Worm (Caenorhabditis elegans) whole organism, L1 larva: ENCODE data around the gene cest-7.
A peak's percentile ranks its signal among the peaks of the same experiment; 100 is the strongest.

Experiments
- C16A3.4 ChIP-seq: fragments of 150-350 bp; optimal IDR thresholded peaks from 2 replicates; lab custom pipeline; 2014; ENCODE audit warnings: missing biosample characterization, missing genetic modification characterization
- C34B4.2 ChIP-seq: sonication (generic microtip); optimal IDR thresholded peaks from 2 replicates; lab custom pipeline; 2017; ENCODE audit warnings: mild to moderate bottlenecking, missing genetic modification characterization, missing compliant biosample characterization
- ama-1 ChIP-seq: fragments of 150-350 bp; optimal IDR thresholded peaks from 2 replicates; lab custom pipeline; 2014
- blmp-1 ChIP-seq: fragments of 150-350 bp; optimal IDR thresholded peaks from 2 replicates; lab custom pipeline; 2014; ENCODE audit warnings: missing biosample characterization, missing genetic modification characterization
- ceh-8 ChIP-seq: fragments of 200-800 bp; sonication (Bioruptor generic); optimal IDR thresholded peaks from 2 replicates; lab custom pipeline; 2018; ENCODE audit warnings: mild to moderate bottlenecking, missing genetic modification characterization, moderate library complexity, missing compliant biosample characterization
- ceh-82 ChIP-seq, 3 experiments: fragments of 150-350 bp in 1 of 3; sonication (generic microtip) in 2 of 3; optimal IDR thresholded peaks; 2 replicates each; lab custom pipeline; 2014 to 2017; ENCODE audit warnings: missing biosample characterization in 3 of 3, missing genetic modification characterization in 3 of 3
- ceh-88 ChIP-seq: fragments of 200-800 bp; sonication (Bioruptor generic); IDR thresholded peaks from 2 replicates; pipeline ENCODE4 v1.3.6; 2022; ENCODE audit warnings: missing genetic modification characterization, missing compliant biosample characterization
- ceh-90 ChIP-seq: sonication (generic microtip); optimal IDR thresholded peaks from 2 replicates; lab custom pipeline; 2016; ENCODE audit warnings: missing genetic modification characterization, missing compliant biosample characterization
- ces-1 ChIP-seq: fragments of 150-350 bp; optimal IDR thresholded peaks from 2 replicates; lab custom pipeline; 2014; ENCODE audit warnings: missing biosample characterization, missing genetic modification reagents, missing genetic modification characterization
- dpl-1 ChIP-seq, 3 experiments: fragments of 150-350 bp in 2 of 3; sonication (generic microtip) in 1 of 3; optimal IDR thresholded peaks; 2 replicates each; lab custom pipeline; 2014 to 2017; ENCODE audit warnings: missing biosample characterization in 3 of 3, missing genetic modification characterization in 3 of 3, missing genetic modification reagents in 3 of 3
- efl-1 ChIP-seq, 4 experiments: fragments of 150-350 bp; optimal IDR thresholded peaks in 3 of 4; peaks in 1 of 4; 1 replicate in 1 of 4; 2 replicates in 3 of 4; lab custom pipeline; 2014; ENCODE audit warnings: missing biosample characterization in 2 of 4, missing genetic modification characterization in 2 of 4, missing genetic modification reagents in 2 of 4
- efl-3 ChIP-seq: fragments of 200-800 bp; sonication (Bioruptor generic); optimal IDR thresholded peaks from 2 replicates; lab custom pipeline; 2018; ENCODE audit warnings: mild to moderate bottlenecking, missing genetic modification characterization, missing compliant biosample characterization
- egl-13 ChIP-seq: sonication (generic microtip); optimal IDR thresholded peaks from 2 replicates; lab custom pipeline; 2016; ENCODE audit warnings: missing genotype, missing genetic modification reagents, missing genetic modification characterization, missing compliant biosample characterization
- ets-5 ChIP-seq: fragments of 200-800 bp; sonication (Bioruptor generic); IDR thresholded peaks from 2 replicates; pipeline ENCODE4 v1.3.6; 2022; ENCODE audit warnings: missing genetic modification characterization, missing compliant biosample characterization
- fkh-8 ChIP-seq: sonication (generic microtip); optimal IDR thresholded peaks from 2 replicates; lab custom pipeline; 2016; ENCODE audit warnings: mild to moderate bottlenecking, missing genetic modification characterization, missing compliant biosample characterization
- hlh-17 ChIP-seq: fragments of 200-800 bp; sonication (Bioruptor generic); optimal IDR thresholded peaks from 2 replicates; lab custom pipeline; 2018; ENCODE audit warnings: missing genetic modification characterization, mild to moderate bottlenecking, missing compliant biosample characterization, moderate library complexity, borderline replicate concordance
- hpl-2 ChIP-seq: fragments of 150-350 bp; optimal IDR thresholded peaks from 2 replicates; lab custom pipeline; 2014; ENCODE audit warnings: missing biosample characterization, missing genetic modification reagents, missing genetic modification characterization
- irx-1 ChIP-seq: sonication (generic microtip); optimal IDR thresholded peaks from 2 replicates; lab custom pipeline; 2016; ENCODE audit warnings: missing genetic modification characterization, missing compliant biosample characterization
- lin-13 ChIP-seq: fragments of 150-350 bp; optimal IDR thresholded peaks from 2 replicates; lab custom pipeline; 2014; ENCODE audit warnings: missing biosample characterization, missing genetic modification reagents, missing genetic modification characterization
- lin-14 ChIP-seq: fragments of 200-800 bp; sonication (Bioruptor generic); optimal IDR thresholded peaks from 2 replicates; lab custom pipeline; 2018; ENCODE audit warnings: mild to moderate bottlenecking, missing genetic modification characterization, moderate library complexity, missing compliant biosample characterization
- lin-15B ChIP-seq: fragments of 150-350 bp; sonication (generic microtip); optimal IDR thresholded peaks from 3 replicates; lab custom pipeline; 2014; ENCODE audit warnings: missing biosample characterization, missing genetic modification characterization
- lin-35 ChIP-seq, 2 experiments: fragments of 150-350 bp; optimal IDR thresholded peaks; 2 replicates each; lab custom pipeline; 2014; ENCODE audit warnings: missing biosample characterization in 2 of 2, missing genetic modification characterization in 2 of 2, missing genetic modification reagents in 2 of 2
- lsy-2 ChIP-seq, 2 experiments: fragments of 150-350 bp; optimal IDR thresholded peaks; 2 replicates each; lab custom pipeline; 2014; ENCODE audit warnings: missing biosample characterization in 2 of 2, missing genetic modification characterization in 2 of 2
- mdl-1 ChIP-seq, 2 experiments: fragments of 150-350 bp; optimal IDR thresholded peaks; 2 replicates each; lab custom pipeline; 2014 to 2017; ENCODE audit warnings: missing biosample characterization in 2 of 2, missing genetic modification characterization in 2 of 2, inconsistent platforms in 1 of 2
- mef-2 ChIP-seq: fragments of 150-350 bp; optimal IDR thresholded peaks from 2 replicates; lab custom pipeline; 2014; ENCODE audit warnings: missing biosample characterization, missing genetic modification characterization
- mep-1 ChIP-seq: fragments of 150-350 bp; optimal IDR thresholded peaks from 2 replicates; lab custom pipeline; 2014; ENCODE audit warnings: missing biosample characterization, missing genetic modification characterization
- nhr-11 ChIP-seq: fragments of 150-350 bp; optimal IDR thresholded peaks from 2 replicates; lab custom pipeline; 2014; ENCODE audit warnings: missing biosample characterization, missing genetic modification characterization
- nhr-19 ChIP-seq: fragments of 200-800 bp; sonication (Bioruptor generic); conservative IDR thresholded peaks from 2 replicates; pipeline ENCODE4 v1.3.6; 2022; ENCODE audit warnings: missing genetic modification characterization, missing compliant biosample characterization
- nhr-20 ChIP-seq: sonication (generic microtip); optimal IDR thresholded peaks from 2 replicates; lab custom pipeline; 2016; ENCODE audit warnings: mild to moderate bottlenecking, missing genetic modification characterization, missing compliant biosample characterization
- nhr-237 ChIP-seq: fragments of 150-350 bp; optimal IDR thresholded peaks from 2 replicates; lab custom pipeline; 2014; ENCODE audit warnings: missing biosample characterization, missing genetic modification characterization
- nhr-28 ChIP-seq: fragments of 150-350 bp; optimal IDR thresholded peaks from 2 replicates; lab custom pipeline; 2014; ENCODE audit warnings: missing biosample characterization, missing genetic modification characterization
- nhr-47 ChIP-seq: sonication (generic microtip); optimal IDR thresholded peaks from 2 replicates; lab custom pipeline; 2016; ENCODE audit warnings: mild to moderate bottlenecking, missing genetic modification characterization, moderate library complexity, missing compliant biosample characterization
- nhr-71 ChIP-seq: sonication (generic microtip); optimal IDR thresholded peaks from 2 replicates; lab custom pipeline; 2016; ENCODE audit warnings: mild to moderate bottlenecking, missing genetic modification characterization, moderate library complexity, missing compliant biosample characterization
- nhr-76 ChIP-seq: sonication (generic microtip); optimal IDR thresholded peaks from 2 replicates; lab custom pipeline; 2017; ENCODE audit warnings: missing biosample characterization, missing genetic modification characterization
- nhr-77 ChIP-seq: fragments of 150-350 bp; optimal IDR thresholded peaks from 2 replicates; lab custom pipeline; 2014; ENCODE audit warnings: missing biosample characterization, missing genetic modification characterization
- nhr-85 ChIP-seq: sonication (generic microtip); peaks from one replicate; lab custom pipeline; 2016; ENCODE audit warnings: missing genetic modification characterization, inconsistent platforms, missing compliant biosample characterization
- nhr-90 ChIP-seq: sonication (generic microtip); optimal IDR thresholded peaks from 2 replicates; lab custom pipeline; 2016; ENCODE audit warnings: mild to moderate bottlenecking, missing genetic modification characterization, missing compliant biosample characterization; ENCODE audit not compliant: poor library complexity
- pqm-1 ChIP-seq: sonication (generic microtip); optimal IDR thresholded peaks from 3 replicates; lab custom pipeline; 2017; ENCODE audit warnings: missing biosample characterization, missing genetic modification characterization
- rnt-1 ChIP-seq: sonication (generic microtip); optimal IDR thresholded peaks from 2 replicates; lab custom pipeline; 2016; ENCODE audit warnings: mild to moderate bottlenecking, missing genetic modification characterization, moderate library complexity, missing compliant biosample characterization
- skn-1 ChIP-seq: fragments of 150-350 bp; optimal IDR thresholded peaks from 2 replicates; lab custom pipeline; 2014; ENCODE audit warnings: missing biosample characterization, missing genetic modification characterization
- snpc-4 ChIP-seq: fragments of 150-350 bp; optimal IDR thresholded peaks from 2 replicates; lab custom pipeline; 2014; ENCODE audit warnings: missing biosample characterization, missing genetic modification characterization
- snu-23 ChIP-seq: sonication (generic microtip); optimal IDR thresholded peaks from 2 replicates; lab custom pipeline; 2016; ENCODE audit warnings: missing genetic modification characterization, missing compliant biosample characterization
- sox-4 ChIP-seq: sonication (generic microtip); optimal IDR thresholded peaks from 2 replicates; lab custom pipeline; 2016; ENCODE audit warnings: missing genetic modification characterization, missing compliant biosample characterization
- sptf-1 ChIP-seq: fragments of 150-350 bp; optimal IDR thresholded peaks from 2 replicates; lab custom pipeline; 2014; ENCODE audit warnings: missing biosample characterization, missing genetic modification characterization
- sup-37 ChIP-seq: fragments of 200-800 bp; sonication (Bioruptor generic); optimal IDR thresholded peaks from 2 replicates; lab custom pipeline; 2018; ENCODE audit warnings: mild to moderate bottlenecking, missing genetic modification characterization, missing compliant biosample characterization
- tbx-2 ChIP-seq: sonication (generic microtip); optimal IDR thresholded peaks from 2 replicates; lab custom pipeline; 2016; ENCODE audit warnings: missing genetic modification characterization, missing compliant biosample characterization
- unc-130 ChIP-seq: fragments of 150-350 bp; optimal IDR thresholded peaks from 2 replicates; lab custom pipeline; 2017; ENCODE audit warnings: missing biosample characterization, missing genetic modification characterization, inconsistent platforms
- unc-30 ChIP-seq: sonication (generic microtip); optimal IDR thresholded peaks from 2 replicates; lab custom pipeline; 2017; ENCODE audit warnings: missing biosample characterization, missing genetic modification characterization
- unc-86 ChIP-seq: sonication (generic microtip); optimal IDR thresholded peaks from 2 replicates; lab custom pipeline; 2016; ENCODE audit warnings: missing genetic modification characterization, missing compliant biosample characterization
- vab-15 ChIP-seq: sonication (generic microtip); optimal IDR thresholded peaks from 2 replicates; lab custom pipeline; 2017; ENCODE audit warnings: missing genotype, mild to moderate bottlenecking, missing genetic modification characterization, missing compliant biosample characterization
- xbp-1 ChIP-seq: sonication (generic microtip); optimal IDR thresholded peaks from 2 replicates; lab custom pipeline; 2016; ENCODE audit warnings: missing genetic modification characterization, missing compliant biosample characterization
- ztf-11 ChIP-seq, 2 experiments: sonication (generic microtip); optimal IDR thresholded peaks; 2 replicates each; lab custom pipeline; 2016 to 2017; ENCODE audit warnings: missing genetic modification characterization in 2 of 2, missing biosample characterization in 1 of 2, missing compliant biosample characterization in 1 of 2

The cest-7 gene

DNA sequence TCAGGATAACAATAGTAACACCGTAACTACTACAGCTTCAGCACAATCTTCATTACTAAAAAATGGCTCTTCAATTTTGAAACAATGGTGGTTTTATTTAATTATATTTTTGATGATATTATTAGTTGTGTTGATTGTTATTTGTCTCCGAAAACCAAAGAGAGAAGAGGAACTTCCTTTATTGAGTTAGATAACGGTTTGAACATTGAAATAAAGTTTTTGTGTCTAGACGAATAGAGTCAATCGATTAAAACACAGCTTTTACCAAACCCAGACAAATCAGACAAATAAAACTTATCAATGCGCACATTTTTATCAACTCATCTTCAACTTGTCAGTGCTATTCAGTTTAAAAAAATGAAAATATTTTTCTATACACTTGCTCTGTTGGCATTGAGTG, at the start of gene cest-7:
Gene cest-7 (plus strand): TSS at position 301 of the 400 bp plus-strand sequence.
- TF ChIP-seq mep-1 (tag; lab: Kevin White, UChicago) (no peak), sox-4 (tag; lab: Kevin White, UChicago) (no peak), hlh-17 (GFP tag; lab: Kevin White, UChicago) (no peak), tbx-2 (no peak), fkh-8 (no peak)

DNA sequence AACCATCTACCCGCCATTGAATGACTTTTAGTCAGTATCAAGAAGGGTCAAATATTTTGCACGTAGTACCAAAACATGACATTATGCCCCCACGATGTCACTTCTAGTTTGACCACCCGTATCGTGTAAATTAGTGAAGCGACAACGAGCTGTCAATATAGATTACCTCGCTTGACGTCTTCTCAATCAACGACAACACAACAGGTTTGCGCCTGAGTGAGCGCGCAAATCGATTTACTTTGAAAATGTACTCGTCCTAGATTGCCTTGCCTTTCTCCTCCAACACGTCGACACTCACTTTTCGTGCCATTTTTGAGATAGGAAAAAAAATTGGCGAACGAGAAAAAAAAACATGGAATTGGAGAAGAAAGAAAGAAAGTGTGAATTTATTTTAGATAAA, 49.1 kb upstream of the cest-7 start:
- TF ChIP-seq tbx-2 (peak; percentile 65), lin-13 (GFP tag; lab: Kevin White, UChicago) (peak; percentile 13), skn-1 (no peak), nhr-71 (peak; percentile 62), dpl-1 (GFP tag; optimal IDR thresholded peaks at IDR 0.05; lab: Kevin White, UChicago) (no peak), nhr-19 (GFP tag; lab: Robert Waterston, UW) (peak; percentile 48), C34B4.2 (no peak), hpl-2 (GFP tag; lab: Kevin White, UChicago) (no peak), unc-130 (tag; lab: Kevin White, UChicago) (peak; percentile 74), lin-35 (GFP tag; optimal IDR thresholded peaks at IDR 0.05; lab: Kevin White, UChicago) (peak; percentile 1 to 44), vab-15 (tag; lab: Kevin White, UChicago) (no peak), rnt-1 (tag; lab: Kevin White, UChicago) (peak; percentile 15), snu-23 (GFP tag; lab: Kevin White, UChicago) (peak; percentile 53), nhr-90 (tag; lab: Kevin White, UChicago) (peak; percentile 40), blmp-1 (tag; lab: Kevin White, UChicago) (peak; percentile 91), pqm-1 (tag; lab: Kevin White, UChicago) (no peak), nhr-28 (no peak), xbp-1 (tag; lab: Kevin White, UChicago) (peak; percentile 11), ces-1 (GFP tag; lab: Kevin White, UChicago) (no peak), unc-86 (no peak), nhr-85 (tag; lab: Kevin White, UChicago) (peak; percentile 96), efl-1 (optimal IDR thresholded peaks at IDR 0.05; lab: Kevin White, UChicago) (no peak), efl-1 (GFP tag; optimal IDR thresholded peaks at IDR 0.05 in 1 of 2; lab: Kevin White, UChicago) (no peak), ets-5 (GFP tag; lab: Robert Waterston, UW) (no peak), nhr-11 (no peak), nhr-77 (tag; lab: Kevin White, UChicago) (no peak), ceh-8 (peak; percentile 65), nhr-76 (tag; lab: Kevin White, UChicago) (no peak), ceh-82 (tag; optimal IDR thresholded peaks at IDR 0.05; lab: Kevin White, UChicago) (peak in 1 of 3 experiments; percentile 25), ceh-88 (no peak), irx-1 (tag; lab: Kevin White, UChicago) (no peak), C16A3.4 (tag; lab: Kevin White, UChicago) (no peak), sptf-1 (no peak), lin-14 (GFP tag; lab: Kevin White, UChicago) (peak; percentile 83), unc-30 (no peak), mep-1 (tag; lab: Kevin White, UChicago) (peak; percentile 63), sup-37 (GFP tag; lab: Kevin White, UChicago) (no peak), nhr-20 (tag; lab: Kevin White, UChicago) (peak; percentile 80), mdl-1 (tag; optimal IDR thresholded peaks at IDR 0.05; lab: Kevin White, UChicago) (peak in 1 of 2 experiments; percentile 1), egl-13 (tag; lab: Kevin White, UChicago) (no peak), nhr-47 (tag; lab: Kevin White, UChicago) (peak; percentile 26), nhr-237 (no peak), ztf-11 (tag; optimal IDR thresholded peaks at IDR 0.05; lab: Kevin White, UChicago) (no peak), lsy-2 (tag; optimal IDR thresholded peaks at IDR 0.05; lab: Kevin White, UChicago) (peak in 1 of 2 experiments; percentile 52), ama-1 (lab: Kevin White, UChicago) (no peak), lin-15B (tag; lab: Kevin White, UChicago) (no peak), mef-2 (no peak), ceh-90 (tag; lab: Kevin White, UChicago) (no peak), snpc-4 (tag; lab: Kevin White, UChicago) (no peak), efl-3 (GFP tag; lab: Kevin White, UChicago) (no peak)
